Fruit fly (Drosophila melanogaster): Measurements from ENCODE around the gene shakB.

shakB gene

dm6 chrX:20926950-20927349 lies at the start of gene shakB:
Gene shakB, minus strand, starts transcription at chrX:20927050.
- no peak for TF ChIP-seq pan (optimal IDR thresholded peaks at IDR 0.05)
- no peak for TF ChIP-seq EcR (GFP tag; optimal IDR thresholded peaks at IDR 0.05)
- no peak for TF ChIP-seq CG8478 (optimal IDR thresholded peaks at IDR 0.05)

DNA sequence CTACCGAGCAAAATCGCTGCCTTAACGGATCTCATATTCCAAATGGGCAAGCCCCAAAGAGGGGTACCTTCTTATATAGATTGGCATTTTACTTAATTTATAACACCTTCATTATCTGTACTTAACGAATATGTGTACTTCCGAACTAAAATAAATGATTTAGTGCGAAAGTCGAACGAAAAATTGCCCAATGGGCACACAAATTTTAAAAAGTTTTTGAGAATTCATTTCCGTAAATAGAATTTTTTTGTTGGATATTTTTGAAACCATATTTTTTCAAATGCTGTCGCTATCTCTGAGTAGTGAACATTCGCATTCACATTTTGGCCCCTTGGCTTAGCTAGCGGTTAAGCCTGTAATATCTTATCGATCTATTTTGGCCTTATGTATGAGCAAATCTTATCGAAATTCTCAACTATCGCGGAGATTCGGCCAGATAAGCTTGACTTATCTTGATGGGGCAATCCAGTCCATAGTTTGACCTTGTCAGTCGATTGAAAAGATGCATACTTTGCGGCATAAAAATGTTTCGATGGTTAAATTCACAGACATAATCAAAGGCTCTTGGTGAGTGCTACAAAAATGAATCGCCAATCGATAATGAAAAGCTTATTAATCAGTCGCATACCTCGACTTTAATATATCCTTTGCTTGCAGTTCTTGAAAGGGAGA lies 38.7 kb upstream of the shakB start, which contains the start of gene CG1304:
Gene CG1304 (minus strand): TSS at position 51 of the 672 bp plus-strand sequence.
- TF ChIP-seq pan (optimal IDR thresholded peaks at IDR 0.05), result no peak
- TF ChIP-seq CG8478 (optimal IDR thresholded peaks at IDR 0.05), result no peak
- TF ChIP-seq psq (optimal IDR thresholded peaks at IDR 0.05), result no peak

dm6 chrX:20963405-20963804 lies 36.6 kb upstream of the shakB start, which contains the start of gene Ser6:
Gene Ser6, minus strand, starts transcription at chrX:20963505.
- TF ChIP-seq Dll (optimal IDR thresholded peaks at IDR 0.05), result no peak
- no peak for TF ChIP-seq usp (GFP tag; optimal IDR thresholded peaks at IDR 0.05)
- no peak for TF ChIP-seq pan (optimal IDR thresholded peaks at IDR 0.05)
- no peak for TF ChIP-seq CG8478 (optimal IDR thresholded peaks at IDR 0.05)
- TF ChIP-seq EcR (GFP tag; optimal IDR thresholded peaks at IDR 0.05), result no peak
- no peak for TF ChIP-seq psq (optimal IDR thresholded peaks at IDR 0.05)

DNA sequence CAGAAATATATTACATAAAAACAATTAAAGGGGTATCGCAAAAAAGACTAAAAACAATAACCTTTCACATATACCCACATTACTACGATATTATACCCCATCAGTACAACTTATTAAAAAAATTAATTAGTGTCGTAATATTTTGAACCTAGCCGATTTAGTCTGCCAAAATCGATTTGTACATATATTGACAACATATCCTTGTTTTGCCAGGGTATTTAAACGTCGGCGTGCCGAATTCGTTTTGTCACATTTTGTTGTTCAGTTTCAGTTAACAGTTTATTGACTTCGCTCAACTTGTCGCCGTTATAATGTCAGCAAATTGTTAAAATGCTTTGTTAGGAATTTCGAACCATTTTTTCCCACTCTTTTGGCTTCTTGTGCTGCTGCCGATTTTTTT lies 21.4 kb upstream of the shakB start:
- no peak for TF ChIP-seq pan (optimal IDR thresholded peaks at IDR 0.05)
- no peak for TF ChIP-seq psq (optimal IDR thresholded peaks at IDR 0.05)
- TF ChIP-seq EcR (GFP tag; optimal IDR thresholded peaks at IDR 0.05), result no peak
- no peak for TF ChIP-seq usp (GFP tag; optimal IDR thresholded peaks at IDR 0.05)
- TF ChIP-seq Dll (optimal IDR thresholded peaks at IDR 0.05), result no peak
- no peak for TF ChIP-seq CG8478 (optimal IDR thresholded peaks at IDR 0.05)

DNA sequence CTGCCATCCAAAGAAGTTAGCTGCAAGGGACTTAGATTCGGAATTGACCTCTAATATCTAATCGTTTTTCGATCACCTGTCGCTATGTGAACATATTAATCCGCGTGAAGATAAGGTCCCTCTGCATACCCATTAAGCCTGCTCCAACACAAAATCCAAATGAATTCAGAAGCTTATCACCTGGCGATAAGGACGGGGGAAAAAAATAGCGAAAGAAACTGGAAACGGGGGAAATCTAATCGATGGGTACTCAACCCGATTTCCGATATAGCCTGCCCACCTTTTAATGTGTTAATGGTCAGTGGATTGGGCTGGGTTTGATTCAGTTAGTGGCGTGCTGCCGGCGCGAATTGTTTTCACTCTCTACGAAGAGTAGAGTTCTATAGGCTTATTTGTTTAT lies 7.7 kb upstream of the shakB start, which contains the start of gene Npc1b:
Gene Npc1b (plus strand): TSS at position 340 of the 400 bp plus-strand sequence.
- TF ChIP-seq usp (GFP tag; optimal IDR thresholded peaks at IDR 0.05), result no peak
- TF ChIP-seq CG8478 (optimal IDR thresholded peaks at IDR 0.05), result no peak
- TF ChIP-seq Dll (optimal IDR thresholded peaks at IDR 0.05), result no peak
- no peak for TF ChIP-seq EcR (GFP tag; optimal IDR thresholded peaks at IDR 0.05)
- no peak for TF ChIP-seq pan (optimal IDR thresholded peaks at IDR 0.05)
- no peak for TF ChIP-seq psq (optimal IDR thresholded peaks at IDR 0.05)

DNA sequence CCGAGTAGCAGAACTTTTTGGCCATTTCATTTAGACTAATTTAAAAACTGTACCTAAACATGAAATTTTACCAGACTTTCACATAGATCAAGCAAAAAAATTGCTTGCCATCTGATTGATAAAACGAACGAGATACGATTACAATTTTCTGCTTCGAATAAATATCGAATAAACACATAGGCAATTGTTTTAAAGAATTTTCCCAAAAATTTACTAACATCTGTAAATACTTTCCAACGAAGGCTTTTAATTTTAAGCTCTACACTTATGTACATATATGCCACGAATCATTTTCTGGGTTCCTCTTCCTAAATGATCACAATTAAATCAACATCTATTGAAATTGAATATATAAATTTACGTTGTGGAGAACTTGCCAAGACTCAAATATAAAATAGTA lies 6.6 kb upstream of the shakB start, which contains the start of gene CG11227:
Gene CG11227 (minus strand): TSS at position 101 of the 400 bp plus-strand sequence.
- TF ChIP-seq Dll (optimal IDR thresholded peaks at IDR 0.05) (no peak), psq (optimal IDR thresholded peaks at IDR 0.05) (no peak), EcR (GFP tag; optimal IDR thresholded peaks at IDR 0.05) (no peak), usp (GFP tag; optimal IDR thresholded peaks at IDR 0.05) (no peak), pan (optimal IDR thresholded peaks at IDR 0.05) (no peak), CG8478 (optimal IDR thresholded peaks at IDR 0.05) (no peak)

- TF ChIP-seq Dll (optimal IDR thresholded peaks at IDR 0.05) (no peak), pan (optimal IDR thresholded peaks at IDR 0.05) (no peak), psq (optimal IDR thresholded peaks at IDR 0.05) (no peak), CG8478 (optimal IDR thresholded peaks at IDR 0.05) (no peak), EcR (GFP tag; optimal IDR thresholded peaks at IDR 0.05) (no peak), usp (GFP tag; optimal IDR thresholded peaks at IDR 0.05) (no peak)
Measured at dm6 chrX:20925858-20926257, 992 bp downstream of the shakB start.

DNA sequence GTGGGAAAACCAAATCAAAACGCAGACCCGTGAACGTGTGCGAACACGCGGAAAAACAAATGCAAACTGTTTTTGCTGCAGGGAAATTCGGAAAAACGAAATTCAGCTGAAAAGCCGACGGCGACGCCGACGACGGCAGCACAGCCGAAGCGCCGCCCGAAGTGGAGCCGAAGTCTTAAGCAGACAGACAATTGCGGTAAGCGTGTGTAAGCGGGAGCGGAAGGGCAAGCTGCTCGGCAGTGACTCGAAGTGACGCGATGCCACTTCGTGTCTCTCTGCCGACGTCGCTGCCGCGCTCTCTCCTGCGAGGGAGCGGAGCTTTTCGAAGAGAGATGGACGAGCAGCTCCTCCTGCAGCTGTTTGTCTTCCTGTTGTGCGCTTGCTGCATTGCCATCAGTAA lies 1.9 kb downstream of the shakB start:
- TF ChIP-seq psq (optimal IDR thresholded peaks at IDR 0.05) (no peak), EcR (GFP tag; optimal IDR thresholded peaks at IDR 0.05) (no peak), Dll (optimal IDR thresholded peaks at IDR 0.05) (no peak), usp (GFP tag; optimal IDR thresholded peaks at IDR 0.05) (no peak), CG8478 (optimal IDR thresholded peaks at IDR 0.05) (no peak), pan (optimal IDR thresholded peaks at IDR 0.05) (no peak)

DNA sequence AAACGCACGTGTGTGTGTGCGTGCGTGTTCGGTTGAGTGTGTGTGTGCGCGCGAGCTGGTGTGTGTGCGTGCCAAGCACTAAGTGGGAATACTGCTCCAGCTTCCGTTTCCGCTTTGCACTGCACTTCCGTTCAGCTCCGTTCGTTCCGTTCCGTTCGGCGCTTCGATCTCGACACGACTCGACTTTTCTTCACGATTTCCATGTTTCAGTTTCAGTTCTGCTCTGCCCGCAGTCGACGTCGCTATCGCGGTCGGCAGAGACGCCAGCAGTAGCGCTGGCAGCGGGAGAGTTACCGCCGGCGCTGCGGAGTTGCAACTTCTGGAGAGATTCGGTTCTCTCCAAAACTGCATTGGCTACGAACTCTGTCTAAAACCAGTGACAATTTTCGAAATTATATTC lies 3.1 kb downstream of the shakB start:
- no peak for TF ChIP-seq usp (GFP tag; optimal IDR thresholded peaks at IDR 0.05)
- TF ChIP-seq psq (optimal IDR thresholded peaks at IDR 0.05), result no peak
- no peak for TF ChIP-seq EcR (GFP tag; optimal IDR thresholded peaks at IDR 0.05)
- TF ChIP-seq Dll (optimal IDR thresholded peaks at IDR 0.05), result no peak

DNA sequence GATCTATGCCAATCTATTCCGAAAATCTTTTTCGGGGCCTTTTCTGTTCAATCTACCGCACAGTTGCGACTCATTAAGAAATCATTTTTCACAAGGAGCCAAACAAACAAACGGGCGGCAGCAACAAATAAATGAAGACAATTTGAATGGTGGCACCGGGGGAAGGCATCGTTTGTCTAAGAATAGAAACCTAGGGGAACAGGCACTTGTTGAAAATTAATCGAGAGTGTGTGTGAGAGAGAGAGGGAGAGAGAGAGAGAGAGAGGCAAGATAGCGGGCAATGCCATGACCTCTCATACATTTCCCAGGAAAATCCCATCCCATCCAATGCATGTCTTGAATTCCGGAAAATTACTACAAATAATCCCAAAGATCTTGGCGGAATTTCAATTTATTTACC lies 10.4 kb downstream of the shakB start:
- TF ChIP-seq psq (optimal IDR thresholded peaks at IDR 0.05), result no peak
- TF ChIP-seq pan (optimal IDR thresholded peaks at IDR 0.05), result no peak
- TF ChIP-seq usp (GFP tag; optimal IDR thresholded peaks at IDR 0.05), result no peak
- no peak for TF ChIP-seq CG8478 (optimal IDR thresholded peaks at IDR 0.05)
- no peak for TF ChIP-seq EcR (GFP tag; optimal IDR thresholded peaks at IDR 0.05)
- TF ChIP-seq Dll (optimal IDR thresholded peaks at IDR 0.05), result no peak

dm6 chrX:20882526-20882925 lies 44.3 kb downstream of the shakB start, which contains the start of gene I-3:
Gene I-3, minus strand, starts transcription at chrX:20882626.
- TF ChIP-seq Dll (optimal IDR thresholded peaks at IDR 0.05), result no peak
- no peak for TF ChIP-seq CG8478 (optimal IDR thresholded peaks at IDR 0.05)
- TF ChIP-seq EcR (GFP tag; optimal IDR thresholded peaks at IDR 0.05), result no peak
- no peak for TF ChIP-seq pan (optimal IDR thresholded peaks at IDR 0.05)
- TF ChIP-seq usp (GFP tag; optimal IDR thresholded peaks at IDR 0.05), result no peak
- TF ChIP-seq psq (optimal IDR thresholded peaks at IDR 0.05), result no peak

- TF ChIP-seq pan (optimal IDR thresholded peaks at IDR 0.05) (no peak), CG8478 (optimal IDR thresholded peaks at IDR 0.05) (no peak), Dll (optimal IDR thresholded peaks at IDR 0.05) (no peak), psq (optimal IDR thresholded peaks at IDR 0.05) (no peak), usp (GFP tag; optimal IDR thresholded peaks at IDR 0.05) (no peak), EcR (GFP tag; optimal IDR thresholded peaks at IDR 0.05) (no peak)
Measured at dm6 chrX:20869297-20869696, 57.6 kb downstream of the shakB start, which contains the start of gene CG1314. Gene CG1314, minus strand, starts transcription at chrX:20869397.

DNA sequence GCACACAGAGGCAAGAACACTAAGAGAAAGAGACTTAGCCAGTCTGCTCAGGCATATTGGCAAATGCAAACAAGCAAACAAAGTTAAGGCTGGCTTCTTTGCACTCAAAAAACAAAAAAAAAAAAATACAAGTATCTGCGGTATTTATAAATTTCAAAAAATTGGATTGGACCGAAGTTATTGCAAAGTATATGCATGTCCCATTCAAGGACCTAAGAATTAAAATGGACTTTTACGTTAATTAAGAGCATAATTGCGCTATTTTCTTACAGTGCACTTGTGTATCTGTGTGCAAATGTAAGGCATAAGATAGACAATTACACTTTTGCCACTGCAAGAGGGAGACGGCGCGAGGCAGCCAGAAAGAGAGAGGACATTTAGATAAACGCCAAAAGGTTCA lies 63.1 kb downstream of the shakB start:
- TF ChIP-seq pan (optimal IDR thresholded peaks at IDR 0.05) (no peak), usp (GFP tag; optimal IDR thresholded peaks at IDR 0.05) (no peak), EcR (GFP tag; optimal IDR thresholded peaks at IDR 0.05) (no peak), CG8478 (optimal IDR thresholded peaks at IDR 0.05) (no peak), psq (optimal IDR thresholded peaks at IDR 0.05) (no peak), Dll (optimal IDR thresholded peaks at IDR 0.05) (no peak)

All from whole organism.